Worm (Caenorhabditis elegans) whole organism, L2 larva: ENCODE results near the gene F10G7.9.

Experiments
- C34F6.9 ChIP-seq: fragments of 150-350 bp; optimal IDR thresholded peaks from 2 replicates; lab custom pipeline; 2014; ENCODE audit warnings: missing biosample characterization, missing genetic modification characterization
- F13H6.1 ChIP-seq: sonication (generic microtip); optimal IDR thresholded peaks from 2 replicates; lab custom pipeline; 2016; ENCODE audit warnings: missing genetic modification characterization, missing compliant biosample characterization
- R02D3.7 ChIP-seq: fragments of 150-350 bp; optimal IDR thresholded peaks from 2 replicates; lab custom pipeline; 2014; ENCODE audit warnings: missing biosample characterization, missing genetic modification characterization
- Y55F3AM.14 ChIP-seq: fragments of 200-800 bp; sonication (Bioruptor generic); optimal IDR thresholded peaks from 2 replicates; lab custom pipeline; 2018; ENCODE audit warnings: mild to moderate bottlenecking, missing genetic modification characterization, missing compliant biosample characterization
- ZK546.5 ChIP-seq: sonication (generic microtip); optimal IDR thresholded peaks from 2 replicates; lab custom pipeline; 2017; ENCODE audit warnings: missing biosample characterization, missing genetic modification characterization
- alr-1 ChIP-seq: fragments of 150-350 bp; optimal IDR thresholded peaks from 2 replicates; lab custom pipeline; 2014; ENCODE audit warnings: missing biosample characterization, missing genetic modification characterization
- aly-2 ChIP-seq: fragments of 150-350 bp; optimal IDR thresholded peaks from 2 replicates; lab custom pipeline; 2014; ENCODE audit warnings: missing biosample characterization, missing genetic modification characterization
- ama-1 ChIP-seq: fragments of 150-350 bp; optimal IDR thresholded peaks from 2 replicates; lab custom pipeline; 2018; ENCODE audit warnings: inconsistent platforms
- blmp-1 ChIP-seq: sonication (generic microtip); optimal IDR thresholded peaks from 2 replicates; lab custom pipeline; 2017; ENCODE audit warnings: missing genetic modification characterization, mild to moderate bottlenecking, missing compliant biosample characterization, antibody characterized with exemption, moderate library complexity; ENCODE audit not compliant: insufficient read depth
- ceh-16 ChIP-seq: fragments of 150-350 bp; optimal IDR thresholded peaks from 2 replicates; lab custom pipeline; 2014; ENCODE audit warnings: missing biosample characterization, missing genetic modification characterization
- ceh-82 ChIP-seq: fragments of 150-350 bp; optimal IDR thresholded peaks from 2 replicates; lab custom pipeline; 2014; ENCODE audit warnings: missing biosample characterization, missing genetic modification characterization
- crh-2 ChIP-seq: sonication (generic microtip); optimal IDR thresholded peaks from 2 replicates; lab custom pipeline; 2017; ENCODE audit warnings: missing biosample characterization, missing genetic modification characterization
- dmd-4 ChIP-seq: sonication (generic microtip); optimal IDR thresholded peaks from 2 replicates; lab custom pipeline; 2017; ENCODE audit warnings: missing biosample characterization, missing genetic modification characterization
- egl-27 ChIP-seq: sonication (generic microtip); optimal IDR thresholded peaks from 3 replicates; lab custom pipeline; 2017; ENCODE audit warnings: missing biosample characterization, missing genetic modification reagents, missing genetic modification characterization
- elt-1 ChIP-seq: fragments of 150-350 bp; optimal IDR thresholded peaks from 2 replicates; lab custom pipeline; 2014; ENCODE audit warnings: missing biosample characterization, missing genetic modification characterization
- fos-1 ChIP-seq: fragments of 150-350 bp; optimal IDR thresholded peaks from 2 replicates; lab custom pipeline; 2014; ENCODE audit warnings: missing biosample characterization, missing genetic modification characterization
- gmeb-1 ChIP-seq: fragments of 150-350 bp; optimal IDR thresholded peaks from 2 replicates; lab custom pipeline; 2014; ENCODE audit warnings: missing biosample characterization, missing genetic modification characterization
- lin-11 ChIP-seq: fragments of 150-350 bp; sonication (generic microtip); optimal IDR thresholded peaks from 2 replicates; lab custom pipeline; 2014; ENCODE audit warnings: missing biosample characterization, missing genetic modification characterization, inconsistent platforms, mixed read lengths
- lin-13 ChIP-seq: fragments of 150-350 bp; optimal IDR thresholded peaks from 2 replicates; lab custom pipeline; 2014; ENCODE audit warnings: missing biosample characterization, missing genetic modification reagents, missing genetic modification characterization
- lin-39 ChIP-seq: fragments of 150-350 bp; optimal IDR thresholded peaks from 2 replicates; lab custom pipeline; 2014; ENCODE audit warnings: missing biosample characterization, missing genetic modification reagents, missing genetic modification characterization
- lsy-2 ChIP-seq, 2 experiments: fragments of 150-350 bp in 1 of 2; sonication (generic microtip) in 1 of 2; optimal IDR thresholded peaks; 2 replicates each; lab custom pipeline; 2014 to 2017; ENCODE audit warnings: missing biosample characterization in 2 of 2, missing genetic modification characterization in 2 of 2
- mbf-1 ChIP-seq: sonication (generic microtip); optimal IDR thresholded peaks from 2 replicates; lab custom pipeline; 2017; ENCODE audit warnings: missing biosample characterization, missing genetic modification characterization
- mdl-1 ChIP-seq, 2 experiments: fragments of 150-350 bp in 1 of 2; sonication (generic microtip) in 1 of 2; optimal IDR thresholded peaks; 2 replicates each; lab custom pipeline; 2017; ENCODE audit warnings: missing biosample characterization in 2 of 2, missing genetic modification characterization in 2 of 2
- nhr-10 ChIP-seq: sonication (generic microtip); optimal IDR thresholded peaks from 2 replicates; lab custom pipeline; 2017; ENCODE audit warnings: missing biosample characterization, missing genetic modification characterization
- nhr-11 ChIP-seq: fragments of 150-350 bp; optimal IDR thresholded peaks from 2 replicates; lab custom pipeline; 2014; ENCODE audit warnings: missing biosample characterization, missing genetic modification characterization
- nhr-129 ChIP-seq: fragments of 150-350 bp; optimal IDR thresholded peaks from 2 replicates; lab custom pipeline; 2014; ENCODE audit warnings: missing biosample characterization, missing genetic modification characterization
- nhr-21 ChIP-seq: fragments of 150-350 bp; optimal IDR thresholded peaks from 2 replicates; lab custom pipeline; 2014; ENCODE audit warnings: missing biosample characterization, missing genetic modification characterization
- nhr-23 ChIP-seq: fragments of 150-350 bp; optimal IDR thresholded peaks from 2 replicates; lab custom pipeline; 2014; ENCODE audit warnings: missing biosample characterization, missing genetic modification reagents, missing genetic modification characterization
- nhr-237 ChIP-seq: fragments of 150-350 bp; optimal IDR thresholded peaks from 2 replicates; lab custom pipeline; 2014; ENCODE audit warnings: missing biosample characterization, missing genetic modification characterization
- nhr-25 ChIP-seq: fragments of 150-350 bp; sonication (generic microtip); optimal IDR thresholded peaks from 3 replicates; lab custom pipeline; 2014; ENCODE audit warnings: missing biosample characterization, missing genetic modification characterization
- nhr-77 ChIP-seq: fragments of 150-350 bp; optimal IDR thresholded peaks from 2 replicates; lab custom pipeline; 2014; ENCODE audit warnings: missing biosample characterization, missing genetic modification characterization
- peb-1 ChIP-seq: fragments of 150-350 bp; optimal IDR thresholded peaks from 2 replicates; lab custom pipeline; 2014; ENCODE audit warnings: missing biosample characterization, missing genetic modification characterization
- sem-4 ChIP-seq: fragments of 150-350 bp; optimal IDR thresholded peaks from 2 replicates; lab custom pipeline; 2014; ENCODE audit warnings: missing biosample characterization, missing genetic modification reagents, missing genetic modification characterization
- sma-3 ChIP-seq: sonication (generic microtip); optimal IDR thresholded peaks from 2 replicates; lab custom pipeline; 2016; ENCODE audit warnings: missing genetic modification reagents, missing genetic modification characterization, missing compliant biosample characterization
- sma-9 ChIP-seq, 2 experiments: fragments of 150-350 bp in 1 of 2; sonication (generic microtip) in 1 of 2; optimal IDR thresholded peaks; 2 replicates each; lab custom pipeline; 2014 to 2016; ENCODE audit warnings: missing genetic modification characterization in 2 of 2, mild to moderate bottlenecking in 1 of 2, missing biosample characterization in 1 of 2, missing compliant biosample characterization in 1 of 2, missing genetic modification reagents in 1 of 2, moderate library complexity in 1 of 2
- snpc-4 ChIP-seq: fragments of 150-350 bp; optimal IDR thresholded peaks from 2 replicates; lab custom pipeline; 2014; ENCODE audit warnings: missing biosample characterization, missing genetic modification characterization
- unc-39 ChIP-seq: fragments of 150-350 bp; optimal IDR thresholded peaks from 2 replicates; lab custom pipeline; 2014; ENCODE audit warnings: missing biosample characterization, missing genetic modification characterization
- unc-55 ChIP-seq: fragments of 150-350 bp; sonication (generic microtip); optimal IDR thresholded peaks from 3 replicates; lab custom pipeline; 2014; ENCODE audit warnings: missing biosample characterization, missing genetic modification reagents, missing genetic modification characterization
- unc-62 ChIP-seq: fragments of 150-350 bp; optimal IDR thresholded peaks from 2 replicates; lab custom pipeline; 2014; ENCODE audit warnings: missing biosample characterization, missing genetic modification reagents, missing genetic modification characterization
- zag-1 ChIP-seq: fragments of 150-350 bp; optimal IDR thresholded peaks from 2 replicates; lab custom pipeline; 2014; ENCODE audit warnings: missing biosample characterization, missing genetic modification characterization
- ztf-1 ChIP-seq: fragments of 200-800 bp; sonication (Bioruptor generic); conservative IDR thresholded peaks from 2 replicates; pipeline ENCODE4 v1.3.6; 2022; ENCODE audit warnings: missing genetic modification characterization, missing compliant biosample characterization
- ztf-11 ChIP-seq: sonication (generic microtip); optimal IDR thresholded peaks from 2 replicates; lab custom pipeline; 2017; ENCODE audit warnings: missing biosample characterization, missing genetic modification characterization
- ztf-4 ChIP-seq: fragments of 150-350 bp; optimal IDR thresholded peaks from 2 replicates; lab custom pipeline; 2014; ENCODE audit warnings: missing biosample characterization, missing genetic modification characterization

F10G7.9 gene

DNA sequence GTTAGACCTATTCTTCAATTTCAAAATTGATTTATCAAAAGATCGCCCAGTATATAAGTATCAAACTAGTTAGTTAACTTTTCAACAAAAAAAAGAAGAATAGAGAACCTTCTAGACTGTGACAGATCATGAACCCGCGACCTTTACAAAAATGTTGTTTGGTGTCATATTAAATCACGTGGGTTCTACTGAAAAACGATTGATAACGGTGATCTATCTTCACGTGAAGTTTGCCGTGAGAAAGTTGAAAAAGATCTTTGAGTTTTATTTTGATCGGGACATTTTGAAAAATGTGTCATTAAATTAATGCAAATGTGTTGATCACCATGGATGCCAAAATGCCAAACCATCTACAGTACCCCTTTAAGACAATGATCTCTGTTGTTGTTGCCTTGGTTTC is 42.1 kb upstream of the F10G7.9 start:
- peak; percentile 54 for TF ChIP-seq nhr-21 (tag; lab: Kevin White, UChicago)
- no peak for TF ChIP-seq crh-2 (tag; lab: Kevin White, UChicago)
- TF ChIP-seq sma-3 (GFP tag; lab: Kevin White, UChicago): peak; percentile 43
- peak; percentile 55 for TF ChIP-seq nhr-25 (tag; lab: Kevin White, UChicago)
- TF ChIP-seq egl-27 (tag; lab: Kevin White, UChicago): no peak
- peak; percentile 44 for TF ChIP-seq sma-9 (GFP tag; optimal IDR thresholded peaks at IDR 0.05; lab: Kevin White, UChicago)
- TF ChIP-seq sma-9 (tag; optimal IDR thresholded peaks at IDR 0.05; lab: Kevin White, UChicago): no peak
- TF ChIP-seq blmp-1 (tag; lab: Kevin White, UChicago): peak; percentile 21
- TF ChIP-seq nhr-10: no peak
- TF ChIP-seq, all 48 proteins: peak for 5

DNA sequence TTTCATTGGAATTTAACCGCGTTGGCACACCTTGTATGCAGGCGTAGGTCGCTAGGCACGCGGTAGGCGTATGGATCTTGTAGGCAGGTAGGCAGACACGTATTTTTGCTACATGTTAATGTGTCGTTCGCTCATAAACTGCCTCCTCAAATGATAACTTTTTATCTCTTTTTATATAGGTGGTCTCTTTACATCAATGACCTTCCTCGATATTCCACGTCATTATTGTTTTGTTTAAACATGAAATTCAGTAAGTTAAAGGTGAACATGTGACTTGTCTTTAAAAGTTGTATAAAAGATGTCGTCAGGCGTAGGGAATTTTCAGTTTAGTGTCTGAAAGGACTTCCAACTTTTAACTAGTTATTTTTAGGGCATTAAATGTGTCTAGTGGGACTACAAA is 41.4 kb upstream of the F10G7.9 start:
- TF ChIP-seq lsy-2 (tag; optimal IDR thresholded peaks at IDR 0.05; lab: Kevin White, UChicago): no peak
- no peak for TF ChIP-seq snpc-4
- no peak for TF ChIP-seq nhr-129 (tag; lab: Kevin White, UChicago)
- no peak for TF ChIP-seq alr-1 (tag; lab: Kevin White, UChicago)
- no peak for TF ChIP-seq nhr-77 (tag; lab: Kevin White, UChicago)
- peak; percentile 31 for TF ChIP-seq sma-9 (GFP tag; optimal IDR thresholded peaks at IDR 0.05; lab: Kevin White, UChicago)
- no peak for TF ChIP-seq sma-9 (tag; optimal IDR thresholded peaks at IDR 0.05; lab: Kevin White, UChicago)
- no peak for TF ChIP-seq ztf-4 (tag; lab: Kevin White, UChicago)
- TF ChIP-seq nhr-11 (tag; lab: Kevin White, UChicago): no peak
- peak; percentile 28 for TF ChIP-seq gmeb-1 (tag; lab: Kevin White, UChicago)
- peak; percentile 28 for TF ChIP-seq nhr-25 (tag; lab: Kevin White, UChicago)
- peak; percentile 69 for TF ChIP-seq crh-2 (tag; lab: Kevin White, UChicago)
- TF ChIP-seq peb-1 (tag; lab: Kevin White, UChicago): no peak
- TF ChIP-seq aly-2 (tag; lab: Kevin White, UChicago): no peak
- no peak for TF ChIP-seq ceh-82 (tag; lab: Kevin White, UChicago)

DNA sequence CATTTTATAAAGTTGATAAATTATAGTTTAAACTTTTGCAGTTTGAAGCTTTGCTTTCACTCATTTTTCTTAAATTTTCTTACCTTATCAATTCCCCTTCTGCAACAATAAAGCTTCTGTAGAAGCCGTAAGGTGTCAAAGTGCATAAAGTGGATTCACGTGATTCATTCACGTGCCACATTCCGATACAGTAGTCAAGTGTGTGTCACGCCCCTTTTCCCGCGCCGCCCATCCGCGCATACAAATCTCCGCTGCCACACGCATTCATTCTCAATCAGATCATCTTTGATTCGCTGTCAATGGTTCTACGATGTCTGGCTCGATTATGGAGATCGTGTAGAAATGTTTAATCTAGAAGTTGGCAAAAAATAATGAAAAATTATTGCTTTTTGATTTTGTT is 40.8 kb upstream of the F10G7.9 start:
- peak; percentile 12 for TF ChIP-seq sma-3 (GFP tag; lab: Kevin White, UChicago)
- no peak for TF ChIP-seq nhr-237 (tag; lab: Kevin White, UChicago)
- peak in 1 of 2 experiments; percentile 4 for TF ChIP-seq lsy-2 (tag; optimal IDR thresholded peaks at IDR 0.05; lab: Kevin White, UChicago)
- peak; percentile 40 for TF ChIP-seq sma-9 (GFP tag; optimal IDR thresholded peaks at IDR 0.05; lab: Kevin White, UChicago)
- TF ChIP-seq sma-9 (tag; optimal IDR thresholded peaks at IDR 0.05; lab: Kevin White, UChicago): no peak
- peak; percentile 33 for TF ChIP-seq nhr-21 (tag; lab: Kevin White, UChicago)
- TF ChIP-seq nhr-25 (tag; lab: Kevin White, UChicago): peak; percentile 18

DNA sequence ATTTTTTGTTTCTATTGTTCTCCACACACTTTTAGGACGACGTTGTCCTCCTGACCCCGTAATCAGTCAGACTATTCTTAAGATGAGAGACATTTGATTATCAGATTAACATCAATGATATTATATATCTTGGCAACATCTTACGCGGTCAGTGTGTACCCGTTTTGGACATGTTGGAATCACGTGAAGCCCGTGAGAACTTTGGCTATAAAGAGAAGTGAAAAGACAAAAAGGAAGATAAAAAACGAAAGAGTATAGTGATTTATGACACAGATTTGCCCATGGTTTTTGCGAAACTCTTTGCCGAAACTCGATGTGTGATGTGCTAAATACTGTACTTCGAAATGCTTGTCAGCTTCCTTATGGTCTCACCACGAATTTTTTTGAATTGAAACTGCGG is 39.0 kb upstream of the F10G7.9 start:
- TF ChIP-seq ztf-11 (tag; lab: Kevin White, UChicago) (no peak), snpc-4 (no peak), ZK546.5 (tag; lab: Kevin White, UChicago) (no peak), F13H6.1 (no peak), lin-11 (tag; lab: Kevin White, UChicago) (no peak), unc-62 (GFP tag; lab: Kevin White, UChicago) (no peak), sma-3 (GFP tag; lab: Kevin White, UChicago) (peak; percentile 85), lsy-2 (tag; optimal IDR thresholded peaks at IDR 0.05; lab: Kevin White, UChicago) (peak in 1 of 2 experiments; percentile 37), dmd-4 (no peak), ztf-4 (tag; lab: Kevin White, UChicago) (peak; percentile 50), egl-27 (tag; lab: Kevin White, UChicago) (peak; percentile 78), ama-1 (lab: Kevin White, UChicago) (no peak), Y55F3AM.14 (GFP tag; lab: Kevin White, UChicago) (no peak), nhr-10 (no peak), zag-1 (tag; lab: Kevin White, UChicago) (no peak), elt-1 (tag; lab: Kevin White, UChicago) (no peak), lin-13 (no peak), unc-55 (GFP tag; lab: Kevin White, UChicago) (no peak), crh-2 (tag; lab: Kevin White, UChicago) (peak; percentile 44), nhr-129 (tag; lab: Kevin White, UChicago) (peak; percentile 13), C34F6.9 (no peak), lin-39 (tag; lab: Kevin White, UChicago) (no peak), blmp-1 (tag; lab: Kevin White, UChicago) (peak; percentile 88), unc-39 (tag; lab: Kevin White, UChicago) (no peak), sem-4 (tag; lab: Kevin White, UChicago) (no peak), R02D3.7 (tag; lab: Kevin White, UChicago) (no peak), mdl-1 (tag; optimal IDR thresholded peaks at IDR 0.05; lab: Kevin White, UChicago) (peak in 1 of 2 experiments; percentile 2), ceh-82 (tag; lab: Kevin White, UChicago) (no peak), nhr-25 (tag; lab: Kevin White, UChicago) (peak; percentile 80), mbf-1 (no peak), nhr-23 (tag; lab: Kevin White, UChicago) (no peak), fos-1 (peak; percentile 39), sma-9 (GFP tag; optimal IDR thresholded peaks at IDR 0.05; lab: Kevin White, UChicago) (peak; percentile 96), sma-9 (tag; optimal IDR thresholded peaks at IDR 0.05; lab: Kevin White, UChicago) (peak; percentile 3), ceh-16 (tag; lab: Kevin White, UChicago) (no peak), nhr-21 (tag; lab: Kevin White, UChicago) (peak; percentile 90), ztf-1 (no peak), gmeb-1 (tag; lab: Kevin White, UChicago) (peak; percentile 33)
